Worm (Caenorhabditis elegans) whole organism, L1 larva: ENCODE data around the gene sdz-32.

Source experiments
- C04F5.9 ChIP-seq: sonication (generic microtip); optimal IDR thresholded peaks from 2 replicates; lab custom pipeline; 2016; ENCODE audit warnings: missing genetic modification characterization, missing compliant biosample characterization
- Y116A8C.19 ChIP-seq: sonication (generic microtip); optimal IDR thresholded peaks from 2 replicates; lab custom pipeline; 2016; ENCODE audit warnings: missing compliant biosample characterization, missing genetic modification characterization, borderline replicate concordance
- ces-1 ChIP-seq: fragments of 150-350 bp; optimal IDR thresholded peaks from 2 replicates; lab custom pipeline; 2014; ENCODE audit warnings: missing biosample characterization, missing genetic modification reagents, missing genetic modification characterization
- dpl-1 ChIP-seq, 3 experiments: fragments of 150-350 bp in 2 of 3; sonication (generic microtip) in 1 of 3; optimal IDR thresholded peaks; 2 replicates each; lab custom pipeline; 2014 to 2017; ENCODE audit warnings: missing biosample characterization in 3 of 3, missing genetic modification characterization in 3 of 3, missing genetic modification reagents in 3 of 3
- dsc-1 ChIP-seq: sonication (generic microtip); optimal IDR thresholded peaks from 2 replicates; lab custom pipeline; 2016; ENCODE audit warnings: mild to moderate bottlenecking, missing genetic modification characterization, missing compliant biosample characterization
- egl-13 ChIP-seq: sonication (generic microtip); optimal IDR thresholded peaks from 2 replicates; lab custom pipeline; 2016; ENCODE audit warnings: missing genotype, missing genetic modification reagents, missing genetic modification characterization, missing compliant biosample characterization
- egl-27 ChIP-seq, 2 experiments: fragments of 150-350 bp in 1 of 2; sonication (generic microtip); optimal IDR thresholded peaks; 3 replicates each; lab custom pipeline; 2017 to 2018; ENCODE audit warnings: missing biosample characterization in 2 of 2, missing genetic modification characterization in 2 of 2, missing genetic modification reagents in 2 of 2
- elt-3 ChIP-seq, 6 experiments: fragments of 150-350 bp in 1 of 6; sonication (generic microtip); optimal IDR thresholded peaks; 2 replicates each; lab custom pipeline; 2017 to 2018; ENCODE audit warnings: missing biosample characterization in 6 of 6, missing genetic modification characterization in 6 of 6, inconsistent platforms in 1 of 6
- ets-5 ChIP-seq: fragments of 200-800 bp; sonication (Bioruptor generic); IDR thresholded peaks from 2 replicates; pipeline ENCODE4 v1.3.6; 2022; ENCODE audit warnings: missing genetic modification characterization, missing compliant biosample characterization
- fkh-8 ChIP-seq: sonication (generic microtip); optimal IDR thresholded peaks from 2 replicates; lab custom pipeline; 2016; ENCODE audit warnings: mild to moderate bottlenecking, missing genetic modification characterization, missing compliant biosample characterization
- fos-1 ChIP-seq: fragments of 150-350 bp; optimal IDR thresholded peaks from 2 replicates; lab custom pipeline; 2014; ENCODE audit warnings: missing biosample characterization, missing genetic modification characterization
- grh-1 ChIP-seq: fragments of 200-800 bp; sonication (Bioruptor generic); IDR thresholded peaks from 2 replicates; pipeline ENCODE4 v1.3.6; 2022; ENCODE audit warnings: missing genetic modification reagents, missing genetic modification characterization, missing compliant biosample characterization
- irx-1 ChIP-seq: sonication (generic microtip); optimal IDR thresholded peaks from 2 replicates; lab custom pipeline; 2016; ENCODE audit warnings: missing genetic modification characterization, missing compliant biosample characterization
- jun-1 ChIP-seq: fragments of 150-350 bp; optimal IDR thresholded peaks from 2 replicates; lab custom pipeline; 2014; ENCODE audit warnings: missing biosample characterization, missing genetic modification reagents, missing genetic modification characterization
- lin-13 ChIP-seq: fragments of 150-350 bp; optimal IDR thresholded peaks from 2 replicates; lab custom pipeline; 2014; ENCODE audit warnings: missing biosample characterization, missing genetic modification reagents, missing genetic modification characterization
- lin-14 ChIP-seq: fragments of 200-800 bp; sonication (Bioruptor generic); optimal IDR thresholded peaks from 2 replicates; lab custom pipeline; 2018; ENCODE audit warnings: mild to moderate bottlenecking, missing genetic modification characterization, moderate library complexity, missing compliant biosample characterization
- lin-15B ChIP-seq: fragments of 150-350 bp; sonication (generic microtip); optimal IDR thresholded peaks from 3 replicates; lab custom pipeline; 2014; ENCODE audit warnings: missing biosample characterization, missing genetic modification characterization
- lin-35 ChIP-seq, 2 experiments: fragments of 150-350 bp; optimal IDR thresholded peaks; 2 replicates each; lab custom pipeline; 2014; ENCODE audit warnings: missing biosample characterization in 2 of 2, missing genetic modification characterization in 2 of 2, missing genetic modification reagents in 2 of 2
- lir-3 ChIP-seq: sonication (generic microtip); optimal IDR thresholded peaks from 2 replicates; lab custom pipeline; 2016; ENCODE audit warnings: mild to moderate bottlenecking, missing genetic modification characterization, moderate library complexity, missing compliant biosample characterization; ENCODE audit not compliant: poor library complexity
- lsy-2 ChIP-seq, 2 experiments: fragments of 150-350 bp; optimal IDR thresholded peaks; 2 replicates each; lab custom pipeline; 2014; ENCODE audit warnings: missing biosample characterization in 2 of 2, missing genetic modification characterization in 2 of 2
- mab-9 ChIP-seq: fragments of 200-800 bp; sonication (Bioruptor generic); IDR thresholded peaks from 2 replicates; pipeline ENCODE4 v1.3.6; 2022; ENCODE audit warnings: missing genetic modification reagents, missing genetic modification characterization, missing compliant biosample characterization
- mdl-1 ChIP-seq, 2 experiments: fragments of 150-350 bp; optimal IDR thresholded peaks; 2 replicates each; lab custom pipeline; 2014 to 2017; ENCODE audit warnings: missing biosample characterization in 2 of 2, missing genetic modification characterization in 2 of 2, inconsistent platforms in 1 of 2
- mef-2 ChIP-seq: fragments of 150-350 bp; optimal IDR thresholded peaks from 2 replicates; lab custom pipeline; 2014; ENCODE audit warnings: missing biosample characterization, missing genetic modification characterization
- mep-1 ChIP-seq: fragments of 150-350 bp; optimal IDR thresholded peaks from 2 replicates; lab custom pipeline; 2014; ENCODE audit warnings: missing biosample characterization, missing genetic modification characterization
- nhr-11 ChIP-seq: fragments of 150-350 bp; optimal IDR thresholded peaks from 2 replicates; lab custom pipeline; 2014; ENCODE audit warnings: missing biosample characterization, missing genetic modification characterization
- nhr-20 ChIP-seq: sonication (generic microtip); optimal IDR thresholded peaks from 2 replicates; lab custom pipeline; 2016; ENCODE audit warnings: mild to moderate bottlenecking, missing genetic modification characterization, missing compliant biosample characterization
- nhr-47 ChIP-seq: sonication (generic microtip); optimal IDR thresholded peaks from 2 replicates; lab custom pipeline; 2016; ENCODE audit warnings: mild to moderate bottlenecking, missing genetic modification characterization, moderate library complexity, missing compliant biosample characterization
- nhr-76 ChIP-seq: sonication (generic microtip); optimal IDR thresholded peaks from 2 replicates; lab custom pipeline; 2017; ENCODE audit warnings: missing biosample characterization, missing genetic modification characterization
- nhr-84 ChIP-seq: sonication (generic microtip); optimal IDR thresholded peaks from 2 replicates; lab custom pipeline; 2017; ENCODE audit warnings: missing biosample characterization, missing genetic modification characterization
- nhr-85 ChIP-seq: sonication (generic microtip); peaks from one replicate; lab custom pipeline; 2016; ENCODE audit warnings: missing genetic modification characterization, inconsistent platforms, missing compliant biosample characterization
- nhr-90 ChIP-seq: sonication (generic microtip); optimal IDR thresholded peaks from 2 replicates; lab custom pipeline; 2016; ENCODE audit warnings: mild to moderate bottlenecking, missing genetic modification characterization, missing compliant biosample characterization; ENCODE audit not compliant: poor library complexity
- pax-3 ChIP-seq: fragments of 200-800 bp; sonication (Bioruptor generic); optimal IDR thresholded peaks from 2 replicates; lab custom pipeline; 2018; ENCODE audit warnings: mild to moderate bottlenecking, missing genetic modification characterization, moderate library complexity, missing compliant biosample characterization
- skn-1 ChIP-seq: fragments of 150-350 bp; optimal IDR thresholded peaks from 2 replicates; lab custom pipeline; 2014; ENCODE audit warnings: missing biosample characterization, missing genetic modification characterization
- snu-23 ChIP-seq: sonication (generic microtip); optimal IDR thresholded peaks from 2 replicates; lab custom pipeline; 2016; ENCODE audit warnings: missing genetic modification characterization, missing compliant biosample characterization
- sox-4 ChIP-seq: sonication (generic microtip); optimal IDR thresholded peaks from 2 replicates; lab custom pipeline; 2016; ENCODE audit warnings: missing genetic modification characterization, missing compliant biosample characterization
- sptf-1 ChIP-seq: fragments of 150-350 bp; optimal IDR thresholded peaks from 2 replicates; lab custom pipeline; 2014; ENCODE audit warnings: missing biosample characterization, missing genetic modification characterization
- swsn-7 ChIP-seq: sonication (generic microtip); optimal IDR thresholded peaks from 2 replicates; lab custom pipeline; 2016; ENCODE audit warnings: missing genetic modification characterization, missing compliant biosample characterization
- tbx-2 ChIP-seq: sonication (generic microtip); optimal IDR thresholded peaks from 2 replicates; lab custom pipeline; 2016; ENCODE audit warnings: missing genetic modification characterization, missing compliant biosample characterization
- tlp-1 ChIP-seq: fragments of 150-350 bp; optimal IDR thresholded peaks from 2 replicates; lab custom pipeline; 2014; ENCODE audit warnings: missing biosample characterization, missing genetic modification characterization
- unc-130 ChIP-seq: fragments of 150-350 bp; optimal IDR thresholded peaks from 2 replicates; lab custom pipeline; 2017; ENCODE audit warnings: missing biosample characterization, missing genetic modification characterization, inconsistent platforms
- unc-30 ChIP-seq: sonication (generic microtip); optimal IDR thresholded peaks from 2 replicates; lab custom pipeline; 2017; ENCODE audit warnings: missing biosample characterization, missing genetic modification characterization
- unc-62 ChIP-seq: fragments of 150-350 bp; optimal IDR thresholded peaks from 2 replicates; lab custom pipeline; 2014; ENCODE audit warnings: missing biosample characterization, missing genetic modification reagents, missing genetic modification characterization
- unc-86 ChIP-seq: sonication (generic microtip); optimal IDR thresholded peaks from 2 replicates; lab custom pipeline; 2016; ENCODE audit warnings: missing genetic modification characterization, missing compliant biosample characterization
- unc-98 ChIP-seq: fragments of 200-800 bp; sonication (Bioruptor generic); IDR thresholded peaks from 2 replicates; pipeline ENCODE4 v1.3.6; 2022; ENCODE audit warnings: missing genetic modification characterization, missing compliant biosample characterization
- xbp-1 ChIP-seq: sonication (generic microtip); optimal IDR thresholded peaks from 2 replicates; lab custom pipeline; 2016; ENCODE audit warnings: missing genetic modification characterization, missing compliant biosample characterization
- ztf-11 ChIP-seq, 2 experiments: sonication (generic microtip); optimal IDR thresholded peaks; 2 replicates each; lab custom pipeline; 2016 to 2017; ENCODE audit warnings: missing genetic modification characterization in 2 of 2, missing biosample characterization in 1 of 2, missing compliant biosample characterization in 1 of 2
- ztf-4 ChIP-seq: fragments of 150-350 bp; optimal IDR thresholded peaks from 2 replicates; lab custom pipeline; 2014; ENCODE audit warnings: missing biosample characterization, missing genetic modification characterization

Gene sdz-32

ce11 chrII:3518961-3519544, 45.2 kb downstream of the sdz-32 start, which contains the start of gene clec-126 (continued):
- peak; percentile 64 for TF ChIP-seq ztf-4 (tag; lab: Kevin White, UChicago)
- peak; percentile 30 to 76 for TF ChIP-seq lin-35 (GFP tag; optimal IDR thresholded peaks at IDR 0.05; lab: Kevin White, UChicago)
- TF ChIP-seq snu-23 (GFP tag; lab: Kevin White, UChicago) = peak; percentile 87
- TF ChIP-seq egl-13 (tag; lab: Kevin White, UChicago) = peak; percentile 45
- no peak for TF ChIP-seq unc-30 (tag; lab: Kevin White, UChicago)
- peak; percentile 68 to 81 for TF ChIP-seq lsy-2 (tag; optimal IDR thresholded peaks at IDR 0.05; lab: Kevin White, UChicago)
- peak; percentile 15 for TF ChIP-seq mef-2
- peak; percentile 44 for TF ChIP-seq fkh-8 (tag; lab: Kevin White, UChicago)
- TF ChIP-seq nhr-90 (tag; lab: Kevin White, UChicago) = peak; percentile 90
- peak in 2 of 3 experiments; percentile 46 to 49 for TF ChIP-seq dpl-1 (GFP tag; optimal IDR thresholded peaks at IDR 0.05; lab: Kevin White, UChicago)
- no peak for TF ChIP-seq sox-4 (tag; lab: Kevin White, UChicago)
- TF ChIP-seq dsc-1 (tag; lab: Kevin White, UChicago) = peak; percentile 62
- no peak for TF ChIP-seq nhr-11 (tag; lab: Kevin White, UChicago)
- peak; percentile 29 for TF ChIP-seq C04F5.9
- peak; percentile 75 for TF ChIP-seq nhr-20

ce11 chrII:3520988-3521850, 47.4 kb downstream of the sdz-32 start, which contains the start of gene W09G10.9:
Gene W09G10.9 (plus strand): TSS chrII:3521800.
- TF ChIP-seq swsn-7 (tag; lab: Kevin White, UChicago) = peak; percentile 71
- TF ChIP-seq nhr-84 = no peak
- TF ChIP-seq lir-3 = peak; percentile 52
- TF ChIP-seq mdl-1 (tag; optimal IDR thresholded peaks at IDR 0.05; lab: Kevin White, UChicago) = peak in 1 of 2 experiments; percentile 61
- peak in 1 of 2 experiments; percentile 56 for TF ChIP-seq ztf-11 (tag; optimal IDR thresholded peaks at IDR 0.05; lab: Kevin White, UChicago)
- TF ChIP-seq unc-86 = peak; percentile 55
- TF ChIP-seq nhr-47 = peak; percentile 84
- TF ChIP-seq ces-1 (GFP tag; lab: Kevin White, UChicago) = no peak
- TF ChIP-seq mab-9 (GFP tag; lab: Robert Waterston, UW) = peak; percentile 75
- no peak for TF ChIP-seq egl-27 (tag; optimal IDR thresholded peaks at IDR 0.05; lab: Kevin White, UChicago)
- no peak for TF ChIP-seq pax-3 (tag; lab: Kevin White, UChicago)
- TF ChIP-seq sptf-1 (tag; lab: Kevin White, UChicago) = no peak
- no peak for TF ChIP-seq nhr-76 (tag; lab: Kevin White, UChicago)
- peak; percentile 30 for TF ChIP-seq jun-1 (tag; lab: Kevin White, UChicago)
- TF ChIP-seq unc-98 (GFP tag; lab: Robert Waterston, UW) = no peak
- TF ChIP-seq C04F5.9 = no peak
- TF ChIP-seq nhr-20 = peak; percentile 78
- peak; percentile 13 for TF ChIP-seq lin-15B
- no peak for TF ChIP-seq sox-4 (tag; lab: Kevin White, UChicago)
- peak; percentile 40 for TF ChIP-seq irx-1 (tag; lab: Kevin White, UChicago)
- TF ChIP-seq egl-13 (tag; lab: Kevin White, UChicago) = peak; percentile 54
- TF ChIP-seq tlp-1 = no peak
- no peak for TF ChIP-seq ets-5 (GFP tag; lab: Robert Waterston, UW)
- TF ChIP-seq lin-13 (GFP tag; lab: Kevin White, UChicago) = peak; percentile 32
- peak; percentile 66 for TF ChIP-seq tbx-2 (tag; lab: Kevin White, UChicago)
- peak; percentile 72 for TF ChIP-seq xbp-1 (tag; lab: Kevin White, UChicago)
- TF ChIP-seq Y116A8C.19 (tag; lab: Kevin White, UChicago) = no peak
- TF ChIP-seq lin-14 = peak; percentile 71
- no peak for TF ChIP-seq nhr-11 (tag; lab: Kevin White, UChicago)
- peak; percentile 10 for TF ChIP-seq unc-130 (tag; lab: Kevin White, UChicago)
- TF ChIP-seq skn-1 (tag; lab: Kevin White, UChicago) = peak; percentile 41
- peak; percentile 8 to 47 (median 43) for TF ChIP-seq dpl-1 (GFP tag; optimal IDR thresholded peaks at IDR 0.05; lab: Kevin White, UChicago)
- TF ChIP-seq grh-1 = peak; percentile 34; the same call in 1 of the 2 replicates
- peak in 2 of 6 experiments; percentile 4 to 19 for TF ChIP-seq elt-3 (tag; optimal IDR thresholded peaks at IDR 0.05; lab: Kevin White, UChicago)
- TF ChIP-seq fos-1 (tag; lab: Kevin White, UChicago) = no peak
- TF ChIP-seq unc-62 (GFP tag; lab: Kevin White, UChicago) = no peak
- peak; percentile 63 for TF ChIP-seq nhr-85 (tag; lab: Kevin White, UChicago)
- TF ChIP-seq mep-1 (tag; lab: Kevin White, UChicago) = peak; percentile 23
- TF ChIP-seq nhr-90 (tag; lab: Kevin White, UChicago) = peak; percentile 60
- TF ChIP-seq mef-2 = no peak
